Worm (Caenorhabditis elegans) whole organism, L4 larva: ENCODE data around the gene C10B5.1.

Source experiments
- F26F4.8 ChIP-seq: fragments of 200-800 bp; sonication (Bioruptor generic); conservative IDR thresholded peaks from 2 replicates; pipeline ENCODE4 v1.3.6; 2022; ENCODE audit warnings: missing genetic modification characterization, missing compliant biosample characterization
- R02D3.7 ChIP-seq: fragments of 150-350 bp; sonication (generic microtip); optimal IDR thresholded peaks from 3 replicates; lab custom pipeline; 2014; ENCODE audit warnings: missing biosample characterization, missing genetic modification characterization
- Y105C5A.15 ChIP-seq: fragments of 200-800 bp; sonication (Bioruptor generic); IDR thresholded peaks from 2 replicates; pipeline ENCODE4 v1.3.6; 2022; ENCODE audit warnings: missing genetic modification characterization, missing compliant biosample characterization
- Y75B8A.6 ChIP-seq: fragments of 200-800 bp; sonication (Bioruptor generic); IDR thresholded peaks from 2 replicates; pipeline ENCODE4 v1.3.6; 2022; ENCODE audit warnings: missing genetic modification reagents, missing genetic modification characterization, missing compliant biosample characterization
- ZK546.5 ChIP-seq, 2 experiments: sonication (generic microtip); optimal IDR thresholded peaks; 2 replicates each; lab custom pipeline; 2017; ENCODE audit warnings: missing biosample characterization in 2 of 2, missing genetic modification characterization in 2 of 2
- aha-1 ChIP-seq: fragments of 150-350 bp; peaks from one replicate; lab custom pipeline; 2014; ENCODE audit warnings: missing biosample characterization, missing genetic modification characterization
- aly-2 ChIP-seq: sonication (generic microtip); optimal IDR thresholded peaks from 2 replicates; lab custom pipeline; 2018; ENCODE audit warnings: missing biosample characterization, missing genetic modification characterization
- ama-1 ChIP-seq: fragments of 150-350 bp; optimal IDR thresholded peaks from 2 replicates; lab custom pipeline; 2014; ENCODE audit warnings: inconsistent platforms, mixed read lengths
- arid-1 ChIP-seq: fragments of 200-800 bp; sonication (Bioruptor generic); conservative IDR thresholded peaks from 2 replicates; pipeline ENCODE4 v1.3.6; 2022; ENCODE audit warnings: missing genetic modification reagents, missing genetic modification characterization, missing compliant biosample characterization
- daf-16 ChIP-seq, 3 experiments: sonication (generic microtip); optimal IDR thresholded peaks; 2 replicates each; lab custom pipeline; 2016 to 2017; ENCODE audit warnings: missing genetic modification characterization in 3 of 3, missing genetic modification reagents in 3 of 3, mild to moderate bottlenecking in 2 of 3, missing compliant biosample characterization in 2 of 3, missing biosample characterization in 1 of 3, moderate library complexity in 1 of 3
- dmd-6 ChIP-seq: fragments of 200-800 bp; sonication (Bioruptor generic); IDR thresholded peaks from 2 replicates; pipeline ENCODE4 v1.3.6; 2022; ENCODE audit warnings: missing genetic modification reagents, missing genetic modification characterization, missing compliant biosample characterization
- duxl-1 ChIP-seq: sonication (generic microtip); optimal IDR thresholded peaks from 2 replicates; lab custom pipeline; 2016; ENCODE audit warnings: mild to moderate bottlenecking, missing genetic modification characterization, moderate library complexity, missing compliant biosample characterization; ENCODE audit not compliant: poor library complexity
- hif-1 ChIP-seq, 2 experiments: sonication (generic microtip); optimal IDR thresholded peaks; 2 replicates each; lab custom pipeline; 2016 to 2017; ENCODE audit warnings: missing compliant biosample characterization in 2 of 2, missing genetic modification characterization in 2 of 2, missing genetic modification reagents in 2 of 2, missing genotype in 2 of 2, mild to moderate bottlenecking in 1 of 2
- lim-7 ChIP-seq: fragments of 200-800 bp; sonication (Bioruptor generic); IDR thresholded peaks from 2 replicates; pipeline ENCODE4 v1.3.6; 2022; ENCODE audit warnings: missing genetic modification characterization, missing compliant biosample characterization
- lsy-2 ChIP-seq, 2 experiments: fragments of 150-350 bp in 1 of 2; sonication (generic microtip) in 1 of 2; optimal IDR thresholded peaks; 2 replicates each; lab custom pipeline; 2014 to 2017; ENCODE audit warnings: missing biosample characterization in 2 of 2, missing genetic modification characterization in 2 of 2
- madf-9 ChIP-seq: fragments of 200-800 bp; sonication (Bioruptor generic); conservative IDR thresholded peaks from 2 replicates; pipeline ENCODE4 v1.3.6; 2022; ENCODE audit warnings: missing genetic modification reagents, missing genetic modification characterization, missing compliant biosample characterization
- mes-2 ChIP-seq: sonication (generic microtip); optimal IDR thresholded peaks from 2 replicates; lab custom pipeline; 2016; ENCODE audit warnings: missing genotype, mild to moderate bottlenecking, missing genetic modification characterization, missing compliant biosample characterization; ENCODE audit not compliant: poor library complexity, severe bottlenecking
- mxl-2 ChIP-seq: fragments of 200-800 bp; sonication (Bioruptor generic); conservative IDR thresholded peaks from 2 replicates; pipeline ENCODE4 v1.3.6; 2022; ENCODE audit warnings: missing genetic modification reagents, missing genetic modification characterization, missing compliant biosample characterization
- mxl-3 ChIP-seq: fragments of 200-800 bp; sonication (Bioruptor generic); optimal IDR thresholded peaks from 2 replicates; lab custom pipeline; 2018; ENCODE audit warnings: mild to moderate bottlenecking, missing genetic modification characterization, missing compliant biosample characterization
- nhr-28 ChIP-seq: fragments of 150-350 bp; optimal IDR thresholded peaks from 2 replicates; lab custom pipeline; 2014; ENCODE audit warnings: missing biosample characterization, missing genetic modification characterization
- nhr-48 ChIP-seq: sonication (generic microtip); optimal IDR thresholded peaks from 2 replicates; lab custom pipeline; 2016; ENCODE audit warnings: mild to moderate bottlenecking, missing genetic modification characterization, missing compliant biosample characterization
- nhr-77 ChIP-seq: fragments of 150-350 bp; optimal IDR thresholded peaks from 2 replicates; lab custom pipeline; 2014; ENCODE audit warnings: missing biosample characterization, missing genetic modification characterization
- pha-4 ChIP-seq, 2 experiments: fragments of 150-350 bp in 1 of 2; fragments of 200-800 bp in 1 of 2; sonication (Bioruptor generic) in 1 of 2; IDR thresholded peaks in 1 of 2; optimal IDR thresholded peaks in 1 of 2; 2 replicates each; pipeline versions ENCODE4 v1.3.6 to Lab custom; 2014 to 2022; ENCODE audit warnings: missing genetic modification characterization in 2 of 2, missing genetic modification reagents in 2 of 2, missing biosample characterization in 1 of 2, missing compliant biosample characterization in 1 of 2
- php-3 ChIP-seq: fragments of 200-800 bp; sonication (Bioruptor generic); IDR thresholded peaks from 2 replicates; pipeline ENCODE4 v1.3.6; 2022; ENCODE audit warnings: missing genetic modification reagents, missing genetic modification characterization, missing compliant biosample characterization
- rbr-2 ChIP-seq: sonication (generic microtip); optimal IDR thresholded peaks from 2 replicates; lab custom pipeline; 2016; ENCODE audit warnings: missing genotype, missing genetic modification characterization, missing compliant biosample characterization
- set-16 ChIP-seq: fragments of 200-800 bp; sonication (Bioruptor generic); IDR thresholded peaks from 2 replicates; pipeline ENCODE4 v1.3.6; 2022; ENCODE audit warnings: missing genetic modification reagents, missing genetic modification characterization, missing compliant biosample characterization
- snpc-1.2 ChIP-seq: fragments of 200-800 bp; sonication (Bioruptor generic); IDR thresholded peaks from 2 replicates; pipeline ENCODE4 v1.3.6; 2022; ENCODE audit warnings: missing genetic modification reagents, missing genetic modification characterization, missing compliant biosample characterization
- tag-97 ChIP-seq: fragments of 200-800 bp; sonication (Bioruptor generic); IDR thresholded peaks from 2 replicates; pipeline ENCODE4 v1.3.6; 2022; ENCODE audit warnings: missing genetic modification characterization, missing compliant biosample characterization
- vab-7 ChIP-seq: fragments of 200-800 bp; sonication (Bioruptor generic); IDR thresholded peaks from 2 replicates; pipeline ENCODE4 v1.3.6; 2022; ENCODE audit warnings: missing genetic modification reagents, missing genetic modification characterization, missing compliant biosample characterization
- zfp-2 ChIP-seq: sonication (generic microtip); optimal IDR thresholded peaks from 2 replicates; lab custom pipeline; 2016; ENCODE audit warnings: mild to moderate bottlenecking, missing genetic modification characterization, missing compliant biosample characterization

Gene C10B5.1

ce11 chrV:8534534-8535283, 46.4 kb upstream of the C10B5.1 start, which contains the start of the genes his-6 and his-5 (continued):
- TF ChIP-seq aha-1 (tag; lab: Kevin White, UChicago): peak; percentile 4

- no peak for TF ChIP-seq daf-16 (GFP tag; optimal IDR thresholded peaks at IDR 0.05; lab: Kevin White, UChicago)
- TF ChIP-seq daf-16 (tag; optimal IDR thresholded peaks at IDR 0.05; lab: Kevin White, UChicago): no peak
- no peak for TF ChIP-seq pha-4 (GFP tag; IDR thresholded peaks at IDR 0.05; lab: Robert Waterston, UW)
- no peak for TF ChIP-seq pha-4 (tag; optimal IDR thresholded peaks at IDR 0.05; lab: Kevin White, UChicago)
- no peak for TF ChIP-seq nhr-48 (tag; lab: Kevin White, UChicago)
- no peak for TF ChIP-seq F26F4.8 (GFP tag; lab: Robert Waterston, UW)
- TF ChIP-seq php-3: no peak
- no peak for TF ChIP-seq lsy-2 (tag; optimal IDR thresholded peaks at IDR 0.05; lab: Kevin White, UChicago)
- no peak for TF ChIP-seq lim-7 (GFP tag; lab: Robert Waterston, UW)
- TF ChIP-seq mes-2 (tag; lab: Kevin White, UChicago): no peak
- TF ChIP-seq zfp-2 (tag; lab: Kevin White, UChicago): no peak
- TF ChIP-seq Y105C5A.15: no peak
- TF ChIP-seq Y75B8A.6: no peak
- TF ChIP-seq ama-1: no peak
- TF ChIP-seq mxl-3 (GFP tag; lab: Kevin White, UChicago): no peak
- TF ChIP-seq vab-7: no peak
- TF ChIP-seq ZK546.5 (tag; optimal IDR thresholded peaks at IDR 0.05; lab: Kevin White, UChicago): no peak
- no peak for TF ChIP-seq mxl-2 (GFP tag; lab: Robert Waterston, UW)
- TF ChIP-seq madf-9 (GFP tag; lab: Robert Waterston, UW): no peak
- no peak for TF ChIP-seq set-16
Measured at ce11 chrV:8536213-8536612, 44.8 kb upstream of the C10B5.1 start, which contains the start of gene his-39. Gene his-39 (plus strand): TSS chrV:8536513.

DNA sequence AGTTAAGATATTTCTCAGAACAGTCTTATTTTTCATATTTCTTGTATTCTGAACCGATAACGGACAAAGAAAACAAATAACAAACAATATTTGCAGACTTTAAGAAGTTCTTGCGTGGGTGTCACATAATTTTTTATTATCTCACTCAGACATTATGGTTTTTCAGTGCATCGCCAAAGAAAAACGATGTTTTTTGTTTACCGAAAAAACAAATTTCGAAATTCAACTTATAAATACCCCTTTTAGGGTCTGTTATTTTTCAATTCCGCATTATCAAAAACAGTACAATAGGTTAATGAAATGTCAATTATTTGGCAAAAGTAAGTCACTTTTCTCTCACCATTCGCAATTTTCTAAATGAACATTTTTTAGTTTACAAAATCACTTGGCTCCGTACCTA, 44.0 kb upstream of the C10B5.1 start, which contains the start of gene otpl-4:
Gene otpl-4 (plus strand): TSS at position 301 of the 400 bp plus-strand sequence.
- TF ChIP-seq nhr-28 (tag; lab: Kevin White, UChicago) (no peak), vab-7 (no peak), tag-97 (GFP tag; lab: Robert Waterston, UW) (no peak), R02D3.7 (tag; lab: Kevin White, UChicago) (no peak), hif-1 (tag; optimal IDR thresholded peaks at IDR 0.05; lab: Kevin White, UChicago) (no peak)

- TF ChIP-seq arid-1 (GFP tag; lab: Robert Waterston, UW) (no peak), set-16 (peak; percentile 90), nhr-77 (tag; lab: Kevin White, UChicago) (no peak), nhr-28 (tag; lab: Kevin White, UChicago) (no peak), duxl-1 (tag; lab: Kevin White, UChicago) (no peak), R02D3.7 (tag; lab: Kevin White, UChicago) (no peak), rbr-2 (no peak), snpc-1.2 (GFP tag; lab: Robert Waterston, UW) (no peak)
Measured at ce11 chrV:8545531-8546224, 35.4 kb upstream of the C10B5.1 start, which contains the start of the genes slc-17.8 and asns-1. Gene slc-17.8 (minus strand): TSS chrV:8545581. Gene asns-1 (plus strand): TSS chrV:8546174.

DNA sequence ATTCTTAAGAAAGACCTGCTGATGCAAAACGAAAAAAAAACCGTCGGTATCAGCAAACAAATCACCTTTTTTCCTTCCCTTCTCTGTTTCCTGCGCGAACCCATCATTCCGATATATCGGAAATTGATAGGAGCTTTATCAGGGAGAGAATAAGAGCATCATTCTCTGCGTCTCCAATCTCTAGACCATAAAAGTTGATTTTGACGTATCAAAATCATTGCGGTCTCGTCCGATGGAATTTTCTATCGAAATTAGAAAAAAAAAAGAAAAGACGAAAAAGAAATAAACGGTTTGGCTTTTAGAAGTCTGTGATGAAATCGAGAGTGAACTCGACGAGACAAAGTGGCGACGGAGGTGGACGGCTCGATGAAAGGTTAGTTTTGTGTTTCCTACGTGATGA, 32.1 kb upstream of the C10B5.1 start, which contains the start of gene stdh-4:
Gene stdh-4 (plus strand): TSS at position 301 of the 400 bp plus-strand sequence.
- TF ChIP-seq aly-2: no peak
- TF ChIP-seq dmd-6 (GFP tag; lab: Robert Waterston, UW): 0 out of 2 replicates have a peak, but pooled peaks have one; percentile 13
